Worm (Caenorhabditis elegans): Measurements from ENCODE around the gene nlp-53.

- TF ChIP-seq nhr-77 (tag; optimal IDR thresholded peaks at IDR 0.05) (no peak), dpl-1 (GFP tag; optimal IDR thresholded peaks at IDR 0.05) (peak; percentile 13), nhr-11 (tag; optimal IDR thresholded peaks at IDR 0.05) (no peak), unc-39 (tag; optimal IDR thresholded peaks at IDR 0.05) (no peak)
Measured at ce11 chrX:13583895-13584344, 34.8 kb upstream of the nlp-53 start.
